Fruit fly (Drosophila melanogaster) whole organism, embryonic: ENCODE results near the gene CG46059.

ENCODE experiments used
- Adf1 ChIP-seq: fragments of 200-800 bp; sonication (Bioruptor generic); IDR thresholded peaks from 2 replicates; pipeline ENCODE4 v1.3.6; 2022; ENCODE audit warnings: missing biosample characterization, missing genetic modification characterization
- Asciz ChIP-seq: fragments of 200-800 bp; sonication (Bioruptor generic); optimal IDR thresholded peaks from 2 replicates; lab custom pipeline; 2017; ENCODE audit warnings: missing biosample characterization, mild to moderate bottlenecking, missing genetic modification characterization, missing genetic modification reagents
- C15 ChIP-seq: fragments of 200-800 bp; sonication (Bioruptor generic); IDR thresholded peaks from 3 replicates; pipeline ENCODE4 v1.3.6; 2022; ENCODE audit warnings: missing biosample characterization, missing genetic modification characterization
- CG10267 ChIP-seq: fragments of 200-800 bp; sonication (Bioruptor generic); optimal IDR thresholded peaks from 2 replicates; lab custom pipeline; 2018; ENCODE audit warnings: missing biosample characterization, mild to moderate bottlenecking, missing genetic modification characterization, moderate library complexity
- CG12104 ChIP-seq: fragments of 200-800 bp; sonication (Bioruptor generic); optimal IDR thresholded peaks from 3 replicates; lab custom pipeline; 2016; ENCODE audit warnings: missing biosample characterization, missing genetic modification characterization
- CG13123 ChIP-seq: fragments of 200-800 bp; sonication (Bioruptor generic); optimal IDR thresholded peaks from 2 replicates; lab custom pipeline; 2016; ENCODE audit warnings: missing biosample characterization, missing genetic modification characterization
- CG13624 ChIP-seq: fragments of 200-800 bp; sonication (Bioruptor generic); optimal IDR thresholded peaks from 2 replicates; lab custom pipeline; 2016; ENCODE audit warnings: missing biosample characterization, missing genetic modification characterization
- CG14014 ChIP-seq: fragments of 200-800 bp; sonication (Bioruptor generic); IDR thresholded peaks from 2 replicates; pipeline ENCODE4 v1.3.6; 2022; ENCODE audit warnings: missing biosample characterization, missing genetic modification characterization
- CG1529 ChIP-seq: fragments of 200-800 bp; sonication (Bioruptor generic); optimal IDR thresholded peaks from 3 replicates; lab custom pipeline; 2018; ENCODE audit warnings: missing biosample characterization, missing genetic modification characterization
- CG15601 ChIP-seq: fragments of 200-800 bp; sonication (Bioruptor generic); optimal IDR thresholded peaks from 3 replicates; lab custom pipeline; 2019; ENCODE audit warnings: missing biosample characterization, mild to moderate bottlenecking, missing genetic modification characterization, moderate library complexity
- CG15696 ChIP-seq: fragments of 200-800 bp; sonication (Bioruptor generic); optimal IDR thresholded peaks from 2 replicates; lab custom pipeline; 2019; ENCODE audit warnings: missing biosample characterization, mild to moderate bottlenecking, missing genetic modification characterization, moderate library complexity
- CG1602 ChIP-seq: fragments of 200-800 bp; sonication (Bioruptor generic); optimal IDR thresholded peaks from 3 replicates; lab custom pipeline; 2016; ENCODE audit warnings: missing biosample characterization, missing genetic modification characterization
- CG17829 ChIP-seq: fragments of 200-800 bp; optimal IDR thresholded peaks from 2 replicates; lab custom pipeline; 2019; ENCODE audit warnings: missing biosample characterization, mild to moderate bottlenecking, missing genetic modification characterization, moderate library complexity
- CG3281 ChIP-seq: fragments of 200-800 bp; sonication (Bioruptor generic); optimal IDR thresholded peaks from 3 replicates; lab custom pipeline; 2017; ENCODE audit warnings: missing biosample characterization, mild to moderate bottlenecking, missing genetic modification characterization
- CG3995 ChIP-seq: fragments of 200-800 bp; sonication (Bioruptor generic); optimal IDR thresholded peaks from 3 replicates; lab custom pipeline; 2016; ENCODE audit warnings: missing biosample characterization, missing genetic modification characterization
- CG4617 ChIP-seq: fragments of 200-800 bp; sonication (Bioruptor generic); optimal IDR thresholded peaks from 3 replicates; lab custom pipeline; 2016; ENCODE audit warnings: missing biosample characterization, missing genetic modification characterization, borderline replicate concordance
- CG4854 ChIP-seq: fragments of 200-800 bp; sonication (Bioruptor generic); optimal IDR thresholded peaks from 2 replicates; lab custom pipeline; 2016; ENCODE audit warnings: missing biosample characterization, missing genetic modification characterization, inconsistent platforms
- CG5953 ChIP-seq: fragments of 200-800 bp; sonication (Bioruptor generic); IDR thresholded peaks from 2 replicates; pipeline ENCODE4 v1.3.6; 2022; ENCODE audit warnings: missing biosample characterization, missing genetic modification characterization
- CG6765 ChIP-seq: fragments of 200-800 bp; sonication (Bioruptor generic); optimal IDR thresholded peaks from 3 replicates; lab custom pipeline; 2017; ENCODE audit warnings: missing biosample characterization, mild to moderate bottlenecking, missing genetic modification characterization
- Deaf1 ChIP-seq: fragments of 200-800 bp; optimal IDR thresholded peaks from 3 replicates; lab custom pipeline; 2019; ENCODE audit warnings: missing biosample characterization, mild to moderate bottlenecking, missing genetic modification characterization, moderate library complexity
- Dip2 ChIP-seq: fragments of 200-800 bp; sonication (Bioruptor generic); IDR thresholded peaks from 2 replicates; pipeline ENCODE4 v1.3.6; 2022; ENCODE audit warnings: missing biosample characterization, missing genetic modification characterization
- Drgx ChIP-seq: fragments of 200-800 bp; sonication (Bioruptor generic); IDR thresholded peaks from 2 replicates; pipeline ENCODE4 v1.3.6; 2022; ENCODE audit warnings: missing biosample characterization, missing genetic modification characterization
- Ets97D ChIP-seq: fragments of 200-800 bp; sonication (Bioruptor generic); optimal IDR thresholded peaks from 3 replicates; lab custom pipeline; 2016; ENCODE audit warnings: missing biosample characterization, missing genetic modification characterization
- Fer3 ChIP-seq: fragments of 200-800 bp; sonication (Bioruptor generic); optimal IDR thresholded peaks from 2 replicates; lab custom pipeline; 2018; ENCODE audit warnings: missing biosample characterization, mild to moderate bottlenecking, missing genetic modification characterization, moderate library complexity
- Gsc ChIP-seq: fragments of 200-800 bp; sonication (Bioruptor generic); IDR thresholded peaks from 2 replicates; pipeline ENCODE4 v1.3.6; 2022; ENCODE audit warnings: missing biosample characterization, missing genetic modification characterization
- Lim3 ChIP-seq: fragments of 200-800 bp; sonication (Bioruptor generic); IDR thresholded peaks from 2 replicates; pipeline ENCODE4 v1.3.6; 2022; ENCODE audit warnings: missing biosample characterization, missing genetic modification characterization
- Meics ChIP-seq: fragments of 200-800 bp; sonication (Bioruptor generic); optimal IDR thresholded peaks from 2 replicates; lab custom pipeline; 2017; ENCODE audit warnings: missing biosample characterization, mild to moderate bottlenecking, missing genetic modification characterization
- Poxn ChIP-seq: fragments of 200-800 bp; sonication (Bioruptor generic); IDR thresholded peaks from 2 replicates; pipeline ENCODE4 v1.3.6; 2022; ENCODE audit warnings: missing biosample characterization, missing genetic modification characterization
- Ravus ChIP-seq: fragments of 200-800 bp; sonication (Bioruptor generic); IDR thresholded peaks from 2 replicates; pipeline ENCODE4 v1.3.6; 2022; ENCODE audit warnings: missing biosample characterization, missing genetic modification characterization
- Side ChIP-seq: fragments of 200-800 bp; sonication (Bioruptor generic); optimal IDR thresholded peaks from 2 replicates; lab custom pipeline; 2016; ENCODE audit warnings: missing biosample characterization, missing genetic modification characterization
- YL-1 ChIP-seq: fragments of 200-800 bp; sonication (Bioruptor generic); optimal IDR thresholded peaks from 3 replicates; lab custom pipeline; 2017; ENCODE audit warnings: missing biosample characterization, mild to moderate bottlenecking, missing genetic modification characterization
- br ChIP-seq: fragments of >200 bp; optimal IDR thresholded peaks from 2 replicates; lab custom pipeline; 2017
- chn ChIP-seq: fragments of 200-800 bp; sonication (Bioruptor generic); optimal IDR thresholded peaks from 2 replicates; lab custom pipeline; 2016; ENCODE audit warnings: missing biosample characterization, missing genetic modification characterization
- dati ChIP-seq: fragments of 200-800 bp; sonication (Bioruptor generic); IDR thresholded peaks from 2 replicates; pipeline ENCODE4 v1.3.6; 2022; ENCODE audit warnings: missing biosample characterization, missing genetic modification characterization
- dimm ChIP-seq: fragments of 200-800 bp; sonication (Bioruptor generic); IDR thresholded peaks from 2 replicates; pipeline ENCODE4 v1.3.6; 2022; ENCODE audit warnings: missing biosample characterization, missing genetic modification characterization
- dmrt99B ChIP-seq: fragments of 200-800 bp; sonication (Bioruptor generic); optimal IDR thresholded peaks from 2 replicates; lab custom pipeline; 2018; ENCODE audit warnings: missing biosample characterization, mild to moderate bottlenecking, missing genetic modification characterization, moderate library complexity
- fd96Cb ChIP-seq: fragments of 200-800 bp; sonication (Bioruptor generic); optimal IDR thresholded peaks from 2 replicates; lab custom pipeline; 2018; ENCODE audit warnings: missing biosample characterization, mild to moderate bottlenecking, missing genetic modification characterization, moderate library complexity
- her ChIP-seq: fragments of 200-800 bp; sonication (Bioruptor generic); optimal IDR thresholded peaks from 2 replicates; lab custom pipeline; 2016; ENCODE audit warnings: missing biosample characterization, missing genetic modification characterization
- jigr1 ChIP-seq: fragments of 200-800 bp; sonication (Bioruptor generic); IDR thresholded peaks from 3 replicates; pipeline ENCODE4 v1.3.6; 2022; ENCODE audit warnings: missing biosample characterization, missing genetic modification characterization
- jing ChIP-seq: fragments of 200-800 bp; sonication (Bioruptor generic); optimal IDR thresholded peaks from 2 replicates; lab custom pipeline; 2018; ENCODE audit warnings: missing biosample characterization, mild to moderate bottlenecking, missing genetic modification characterization
- mld ChIP-seq: fragments of 200-800 bp; sonication (Bioruptor generic); IDR thresholded peaks from 3 replicates; pipeline ENCODE4 v1.3.6; 2022; ENCODE audit warnings: missing biosample characterization, missing genetic modification characterization; ENCODE audit not compliant: partially characterized antibody
- nau ChIP-seq: fragments of 200-800 bp; sonication (Bioruptor generic); optimal IDR thresholded peaks from 3 replicates; lab custom pipeline; 2017; ENCODE audit warnings: missing biosample characterization, mild to moderate bottlenecking, missing genetic modification characterization, missing genetic modification reagents
- org-1 ChIP-seq: fragments of 200-800 bp; sonication (Bioruptor generic); optimal IDR thresholded peaks from 2 replicates; lab custom pipeline; 2017; ENCODE audit warnings: missing biosample characterization, missing genetic modification characterization
- rib ChIP-seq: fragments of 200-800 bp; sonication (Bioruptor generic); IDR thresholded peaks from 2 replicates; pipeline ENCODE4 v1.3.6; 2022; ENCODE audit warnings: missing biosample characterization, missing genetic modification characterization
- sd ChIP-seq: fragments of 200-800 bp; sonication (Bioruptor generic); optimal IDR thresholded peaks from 3 replicates; lab custom pipeline; 2018; ENCODE audit warnings: missing biosample characterization, mild to moderate bottlenecking, missing genetic modification characterization, moderate library complexity
- sr ChIP-seq: fragments of 200-800 bp; sonication (Bioruptor generic); IDR thresholded peaks from 3 replicates; pipeline ENCODE4 v1.3.6; 2022; ENCODE audit warnings: missing biosample characterization, missing genetic modification characterization
- stwl ChIP-seq: fragments of 200-800 bp; sonication (Bioruptor generic); optimal IDR thresholded peaks from 3 replicates; lab custom pipeline; 2018; ENCODE audit warnings: missing biosample characterization, mild to moderate bottlenecking, missing genetic modification characterization, moderate library complexity
- ttk ChIP-seq: fragments of 200-800 bp; sonication (Bioruptor generic); IDR thresholded peaks from 2 replicates; pipeline ENCODE4 v2.1.2; 2022; ENCODE audit warnings: missing biosample characterization, missing genetic modification characterization
- tx ChIP-seq: fragments of 200-800 bp; sonication (Bioruptor generic); optimal IDR thresholded peaks from 2 replicates; lab custom pipeline; 2016; ENCODE audit warnings: missing biosample characterization, missing genetic modification characterization
- usp ChIP-seq: fragments of >200 bp; optimal IDR thresholded peaks from 2 replicates; lab custom pipeline; 2017; ENCODE audit warnings: missing biosample characterization, missing genetic modification characterization
- zf30C ChIP-seq: fragments of 200-800 bp; sonication (Bioruptor generic); optimal IDR thresholded peaks from 3 replicates; lab custom pipeline; 2018; ENCODE audit warnings: missing biosample characterization, mild to moderate bottlenecking, missing genetic modification characterization

The CG46059 gene

DNA sequence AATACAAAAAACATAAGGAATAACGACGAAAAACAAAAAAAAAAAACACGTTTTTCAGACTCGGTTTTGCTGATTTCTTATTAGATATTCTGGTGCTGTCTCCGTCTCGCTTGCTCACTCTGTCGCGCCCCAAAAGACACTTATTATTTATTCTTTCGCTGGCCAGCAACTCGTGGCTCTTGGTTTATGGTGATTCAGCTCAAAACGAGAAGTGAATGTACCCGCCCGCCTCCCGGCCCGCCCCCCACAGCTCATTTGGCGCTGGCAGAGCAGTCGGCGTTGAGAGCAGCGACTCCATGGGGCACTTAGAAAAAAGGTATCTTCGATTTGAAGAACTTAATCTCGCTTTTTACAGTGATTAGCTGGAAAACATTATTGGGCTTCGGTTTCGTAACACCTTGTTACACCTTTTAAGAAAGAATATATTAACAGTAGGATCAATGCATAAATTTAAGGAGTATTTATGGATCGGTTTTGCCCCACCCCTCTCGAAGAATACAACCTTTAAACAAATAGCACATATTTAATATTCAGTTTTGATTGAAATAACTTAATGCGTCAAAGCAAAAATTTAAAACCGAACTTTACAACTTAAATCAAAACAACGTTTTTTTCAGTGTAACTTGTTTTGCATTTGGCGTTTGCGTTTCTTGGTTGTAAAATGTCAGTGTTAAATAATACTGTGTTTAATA lies 42.0 kb downstream of the CG46059 start (continued):
- TF ChIP-seq rib (peak; percentile 30; the same call in 1 of the 2 replicates), fd96Cb (tag; lab: Kevin White, UChicago) (peak; percentile 73), org-1 (GFP tag; lab: Kevin White, UChicago) (peak; percentile 71), dmrt99B (tag; lab: Kevin White, UChicago) (peak; percentile 72), CG1529 (GFP tag; lab: Kevin White, UChicago) (peak; percentile 52), zf30C (GFP tag; lab: Kevin White, UChicago) (no peak), ttk (no peak), sr (no peak), CG10267 (tag; lab: Kevin White, UChicago) (peak; percentile 68), sd (peak; percentile 10), Poxn (GFP tag; lab: Robert Waterston, UW) (no peak), tx (GFP tag; lab: Kevin White, UChicago) (peak; percentile 53), stwl (no peak), dimm (no peak), nau (GFP tag; lab: Kevin White, UChicago) (peak; percentile 75), CG4854 (peak; percentile 60), CG4617 (GFP tag; lab: Kevin White, UChicago) (no peak), Fer3 (tag; lab: Kevin White, UChicago) (peak; percentile 65), CG14014 (GFP tag; lab: Robert Waterston, UW) (no peak; the same call in 1 of the 2 replicates), CG5953 (GFP tag; lab: Robert Waterston, UW) (no peak), CG15601 (tag; lab: Kevin White, UChicago) (peak; percentile 74), usp (GFP tag; lab: Kevin White, UChicago) (no peak), her (GFP tag; lab: Kevin White, UChicago) (peak; percentile 52), Lim3 (GFP tag; lab: Robert Waterston, UW) (no peak), Deaf1 (tag; lab: Kevin White, UChicago) (peak; percentile 19), CG6765 (peak; percentile 64), jing (GFP tag; lab: Kevin White, UChicago) (peak; percentile 41), mld (GFP tag; lab: Robert Waterston, UW) (no peak), Gsc (GFP tag; lab: Robert Waterston, UW) (no peak), chn (GFP tag; lab: Kevin White, UChicago) (peak; percentile 55), CG13123 (GFP tag; lab: Kevin White, UChicago) (peak; percentile 17), Dip2 (no peak), Ets97D (GFP tag; lab: Kevin White, UChicago) (peak; percentile 7), Meics (GFP tag; lab: Kevin White, UChicago) (peak; percentile 85), CG13624 (GFP tag; lab: Kevin White, UChicago) (peak; percentile 74), Drgx (GFP tag; lab: Robert Waterston, UW) (peak; percentile 66; the same call in 1 of the 2 replicates), Adf1 (peak; percentile 87), Ravus (GFP tag; lab: Robert Waterston, UW) (no peak), CG12104 (GFP tag; lab: Kevin White, UChicago) (peak; percentile 77), jigr1 (GFP tag; lab: Robert Waterston, UW) (no peak), Side (GFP tag; lab: Kevin White, UChicago) (peak; percentile 63), br (no peak), CG3995 (peak; percentile 27), C15 (no peak), Asciz (GFP tag; lab: Kevin White, UChicago) (peak; percentile 65), YL-1 (GFP tag; lab: Kevin White, UChicago) (peak; percentile 7), CG1602 (GFP tag; lab: Kevin White, UChicago) (peak; percentile 69), CG15696 (peak; percentile 28), dati (GFP tag; lab: Robert Waterston, UW) (no peak), CG3281 (GFP tag; lab: Kevin White, UChicago) (peak; percentile 88), CG17829 (peak; percentile 71)
